Worm (Caenorhabditis elegans): ENCODE results near the gene C50D2.7.

C50D2.7 gene

DNA sequence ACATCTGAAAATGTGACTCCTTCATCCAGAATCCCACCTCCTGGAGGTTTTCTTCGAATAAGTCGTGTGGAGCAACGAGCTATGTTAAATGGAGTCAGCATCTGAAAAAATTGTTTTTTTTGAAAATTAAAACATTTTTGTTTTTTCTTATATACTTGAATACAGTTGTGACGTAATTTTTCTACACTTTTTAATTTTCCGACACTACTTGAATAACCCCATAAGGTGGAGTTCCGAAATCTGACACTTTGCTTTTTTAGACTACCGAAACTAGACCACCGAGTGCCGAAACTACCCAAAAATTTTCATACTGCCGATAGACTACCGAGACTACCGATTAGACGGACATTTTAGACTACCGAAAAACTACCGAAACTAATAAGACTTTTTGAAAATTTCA lies 3.7 kb downstream of the C50D2.7 start, which contains the start of gene mcat-1:
mcat-1 (minus strand) TSS at position 101 of the 400 bp plus-strand sequence.
- TF ChIP-seq R02D3.7 (tag; optimal IDR thresholded peaks at IDR 0.05), result no peak
- TF ChIP-seq ztf-4 (tag; optimal IDR thresholded peaks at IDR 0.05), result no peak
- TF ChIP-seq nhr-129 (tag; optimal IDR thresholded peaks at IDR 0.05), result no peak
- no peak for TF ChIP-seq gmeb-1 (tag; optimal IDR thresholded peaks at IDR 0.05)
- TF ChIP-seq ztf-1 (GFP tag; conservative IDR thresholded peaks at IDR 0.05), result no peak
- TF ChIP-seq skn-1 (tag; optimal IDR thresholded peaks at IDR 0.05), result no peak
- no peak for TF ChIP-seq nhr-11 (tag; optimal IDR thresholded peaks at IDR 0.05)
- TF ChIP-seq elt-3 (tag; optimal IDR thresholded peaks at IDR 0.05), result no peak
- TF ChIP-seq sma-3 (GFP tag; optimal IDR thresholded peaks at IDR 0.05), result no peak
- no peak for TF ChIP-seq unc-62 (GFP tag; optimal IDR thresholded peaks at IDR 0.05)
- no peak for TF ChIP-seq unc-39 (tag; optimal IDR thresholded peaks at IDR 0.05)
- TF ChIP-seq ceh-82 (tag; optimal IDR thresholded peaks at IDR 0.05), result no peak
- TF ChIP-seq crh-2 (tag; optimal IDR thresholded peaks at IDR 0.05), result no peak
- no peak for TF ChIP-seq lsy-2 (tag; optimal IDR thresholded peaks at IDR 0.05)
- TF ChIP-seq sma-9 (GFP tag; optimal IDR thresholded peaks at IDR 0.05), result no peak
- TF ChIP-seq sma-9 (tag; optimal IDR thresholded peaks at IDR 0.05), result no peak
- no peak for TF ChIP-seq ceh-16 (tag; optimal IDR thresholded peaks at IDR 0.05)
- no peak for TF ChIP-seq mab-5 (tag; optimal IDR thresholded peaks at IDR 0.05)
- no peak for TF ChIP-seq alr-1 (tag; optimal IDR thresholded peaks at IDR 0.05)
- TF ChIP-seq lin-13 (GFP tag; optimal IDR thresholded peaks at IDR 0.05), result no peak

DNA sequence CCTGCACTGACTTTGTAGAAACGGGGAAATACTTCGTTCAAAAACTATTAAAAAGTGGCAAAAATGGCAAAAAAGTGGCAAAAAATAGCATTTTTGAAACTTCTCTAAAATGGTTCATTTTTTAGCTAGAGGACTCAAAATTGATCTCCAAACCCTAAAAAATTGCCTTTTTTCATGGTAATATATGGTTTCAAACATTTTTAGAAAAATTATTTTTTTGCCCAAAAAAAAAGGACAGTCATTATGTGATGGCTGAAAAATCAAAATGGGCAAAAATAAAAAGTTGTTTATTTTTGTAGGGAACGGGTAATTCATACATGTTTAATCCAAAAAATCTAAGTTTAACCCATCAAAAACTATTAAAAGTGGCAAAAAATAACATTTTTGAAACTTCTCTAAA lies 7.1 kb downstream of the C50D2.7 start:
- TF ChIP-seq elt-3 (tag; optimal IDR thresholded peaks at IDR 0.05), result no peak

DNA sequence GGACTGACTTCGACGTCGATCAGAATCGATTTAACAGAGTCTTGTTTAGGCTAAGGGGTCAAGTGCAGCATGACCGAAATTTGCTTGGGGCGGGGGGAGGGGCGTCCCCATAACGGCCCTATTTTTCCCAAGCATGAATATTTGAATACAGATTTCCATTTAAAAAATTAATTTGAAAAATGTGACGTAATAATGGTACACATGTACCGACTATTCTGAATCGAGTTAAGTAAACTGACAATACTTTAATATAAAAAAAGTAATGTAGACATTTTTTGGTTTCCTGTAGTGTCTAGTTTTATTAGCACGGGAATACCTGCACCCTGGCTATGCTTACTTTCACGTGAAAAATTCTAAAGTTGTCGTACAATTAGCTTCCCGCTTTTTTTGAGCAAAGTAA lies 8.3 kb downstream of the C50D2.7 start:
- no peak for TF ChIP-seq skn-1 (tag; optimal IDR thresholded peaks at IDR 0.05)
- TF ChIP-seq egl-27 (tag; optimal IDR thresholded peaks at IDR 0.05), result no peak
- no peak for TF ChIP-seq elt-1 (tag; optimal IDR thresholded peaks at IDR 0.05)
- no peak for TF ChIP-seq mbf-1 (tag; optimal IDR thresholded peaks at IDR 0.05)
- TF ChIP-seq gmeb-1 (tag; optimal IDR thresholded peaks at IDR 0.05), result no peak
- TF ChIP-seq nhr-129 (tag; optimal IDR thresholded peaks at IDR 0.05), result no peak
- TF ChIP-seq lin-11 (tag; optimal IDR thresholded peaks at IDR 0.05), result no peak
- TF ChIP-seq nhr-11 (tag; optimal IDR thresholded peaks at IDR 0.05), result no peak
- TF ChIP-seq nhr-23 (tag; optimal IDR thresholded peaks at IDR 0.05), result no peak
- TF ChIP-seq aly-2 (tag; optimal IDR thresholded peaks at IDR 0.05), result no peak
- no peak for TF ChIP-seq R02D3.7 (tag; optimal IDR thresholded peaks at IDR 0.05)
- no peak for TF ChIP-seq ztf-1 (GFP tag; conservative IDR thresholded peaks at IDR 0.05)
- TF ChIP-seq nhr-21 (tag; optimal IDR thresholded peaks at IDR 0.05), result no peak
- TF ChIP-seq nhr-25 (tag; optimal IDR thresholded peaks at IDR 0.05), result no peak
- no peak for TF ChIP-seq nhr-12 (tag; optimal IDR thresholded peaks at IDR 0.05)
- TF ChIP-seq unc-55 (GFP tag; optimal IDR thresholded peaks at IDR 0.05), result no peak

DNA sequence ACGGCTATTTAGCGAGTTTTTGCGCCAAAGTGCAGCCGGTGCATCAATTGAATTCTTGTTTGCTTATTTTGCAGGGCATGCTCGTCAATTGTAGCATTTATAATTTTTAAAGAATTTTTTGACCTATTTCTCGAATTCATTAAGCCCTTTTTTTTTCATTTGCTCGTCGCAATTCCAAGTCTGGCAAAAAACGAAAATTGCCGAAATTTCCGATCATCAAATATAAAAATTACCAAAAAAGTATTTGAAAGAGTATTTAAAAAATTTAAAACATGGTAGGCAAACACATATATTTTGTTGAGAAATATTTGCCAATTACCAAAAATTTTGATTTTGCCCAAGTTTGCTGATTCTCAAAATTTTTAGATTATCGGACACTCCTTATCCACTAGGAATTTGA lies 10.9 kb downstream of the C50D2.7 start, which contains the start of gene C50D2.6:
C50D2.6 (plus strand) TSS at position 301 of the 400 bp plus-strand sequence.
- TF ChIP-seq unc-62 (GFP tag; optimal IDR thresholded peaks at IDR 0.05) (no peak), snpc-4 (tag; optimal IDR thresholded peaks at IDR 0.05) (no peak), mbf-1 (tag; optimal IDR thresholded peaks at IDR 0.05) (no peak), nhr-10 (tag; optimal IDR thresholded peaks at IDR 0.05) (no peak), ceh-16 (tag; optimal IDR thresholded peaks at IDR 0.05) (no peak), C34F6.9 (tag; optimal IDR thresholded peaks at IDR 0.05) (no peak), alr-1 (tag; optimal IDR thresholded peaks at IDR 0.05) (no peak), ztf-1 (GFP tag; conservative IDR thresholded peaks at IDR 0.05) (no peak), nhr-6 (tag; optimal IDR thresholded peaks at IDR 0.05) (no peak), R02D3.7 (tag; optimal IDR thresholded peaks at IDR 0.05) (no peak), nhr-77 (tag; optimal IDR thresholded peaks at IDR 0.05) (no peak), fos-1 (tag; optimal IDR thresholded peaks at IDR 0.05) (no peak), nhr-129 (tag; optimal IDR thresholded peaks at IDR 0.05) (no peak), sma-9 (GFP tag; optimal IDR thresholded peaks at IDR 0.05) (no peak), sma-9 (tag; optimal IDR thresholded peaks at IDR 0.05) (no peak), nhr-11 (tag; optimal IDR thresholded peaks at IDR 0.05) (no peak)

DNA sequence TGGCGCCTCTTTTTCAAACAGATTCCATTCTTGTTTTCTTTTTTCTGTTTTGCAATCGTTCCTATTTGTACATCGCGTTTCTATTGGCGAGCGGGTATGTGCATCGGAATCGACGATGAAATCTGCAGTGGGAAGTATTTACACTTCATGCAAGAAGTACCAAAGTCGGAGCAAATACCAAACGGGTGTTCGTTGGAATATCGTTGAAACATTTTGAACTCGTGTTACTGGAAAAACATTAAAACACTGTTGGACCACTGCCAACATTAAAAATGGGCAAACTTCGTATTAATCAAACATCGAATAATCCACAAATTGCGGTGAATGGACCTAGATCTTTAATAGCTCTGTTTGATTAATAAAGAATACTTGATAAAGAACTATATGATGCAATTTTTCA lies 15.9 kb downstream of the C50D2.7 start, which contains the start of gene C23H3.9:
C23H3.9 (minus strand) TSS at position 101 of the 400 bp plus-strand sequence.
- TF ChIP-seq R02D3.7 (tag; optimal IDR thresholded peaks at IDR 0.05), result no peak
- TF ChIP-seq sma-3 (GFP tag; optimal IDR thresholded peaks at IDR 0.05), result no peak
- TF ChIP-seq lsy-2 (tag; optimal IDR thresholded peaks at IDR 0.05), result no peak
- no peak for TF ChIP-seq ama-1 (optimal IDR thresholded peaks at IDR 0.05)
- no peak for TF ChIP-seq gmeb-1 (tag; optimal IDR thresholded peaks at IDR 0.05)
- TF ChIP-seq nhr-10 (tag; optimal IDR thresholded peaks at IDR 0.05), result no peak
- TF ChIP-seq unc-55 (GFP tag; optimal IDR thresholded peaks at IDR 0.05), result no peak
- no peak for TF ChIP-seq skn-1 (tag; optimal IDR thresholded peaks at IDR 0.05)
- TF ChIP-seq fos-1 (tag; optimal IDR thresholded peaks at IDR 0.05), result no peak
- no peak for TF ChIP-seq lin-39 (tag; optimal IDR thresholded peaks at IDR 0.05)
- no peak for TF ChIP-seq ZK546.5 (tag; optimal IDR thresholded peaks at IDR 0.05)
- no peak for TF ChIP-seq peb-1 (tag; optimal IDR thresholded peaks at IDR 0.05)
- no peak for TF ChIP-seq mbf-1 (tag; optimal IDR thresholded peaks at IDR 0.05)
- TF ChIP-seq unc-39 (tag; optimal IDR thresholded peaks at IDR 0.05), result no peak
- TF ChIP-seq blmp-1 (tag; optimal IDR thresholded peaks at IDR 0.05; ENCODE audit: insufficient read depth), result no peak
- no peak for TF ChIP-seq nhr-21 (tag; optimal IDR thresholded peaks at IDR 0.05)
- no peak for TF ChIP-seq egl-27 (tag; optimal IDR thresholded peaks at IDR 0.05)
- no peak for TF ChIP-seq sma-9 (GFP tag; optimal IDR thresholded peaks at IDR 0.05)
- TF ChIP-seq sma-9 (tag; optimal IDR thresholded peaks at IDR 0.05), result no peak
